Worm (Caenorhabditis elegans) whole organism, L2 larva: ENCODE data around the gene madf-1.

ENCODE experiments used
- nhr-12 ChIP-seq: fragments of 150-350 bp; optimal IDR thresholded peaks from 2 replicates; lab custom pipeline; 2014; ENCODE audit warnings: missing biosample characterization, missing genetic modification characterization
- skn-1 ChIP-seq: sonication (generic microtip); optimal IDR thresholded peaks from 2 replicates; lab custom pipeline; 2017; ENCODE audit warnings: missing biosample characterization, missing genetic modification characterization

DNA sequence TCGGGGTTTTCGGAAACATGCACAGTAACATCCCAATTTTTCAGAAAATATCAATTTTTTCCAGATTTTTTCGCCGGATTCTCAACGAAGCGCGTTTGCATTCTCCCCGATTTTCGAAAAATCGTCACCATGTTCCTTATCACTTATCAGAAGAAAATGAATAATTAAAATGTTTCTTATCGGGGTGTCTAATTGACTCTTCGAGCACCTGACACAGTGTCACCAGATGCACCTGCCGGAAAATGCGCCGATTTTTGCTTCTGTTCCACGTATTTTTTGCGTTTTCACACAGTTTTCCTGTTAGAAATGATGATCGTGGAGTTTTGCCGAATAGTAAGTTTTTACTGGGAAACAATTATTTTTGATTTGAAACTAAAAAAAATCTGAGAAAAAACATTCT, 23.8 kb upstream of the madf-1 start:
- TF ChIP-seq skn-1 (tag; lab: Kevin White, UChicago), result no peak
- TF ChIP-seq nhr-12 (tag; lab: Kevin White, UChicago), result no peak
